Worm (Caenorhabditis elegans) whole organism, midembryonic: Measurements from ENCODE around the gene srh-248.
"Not testable (repeated sequence)": the region's sequence is repeated elsewhere in the genome, so short reads cannot be mapped to it uniquely, and the experiment has no call there.

ENCODE experiments used
- T22C8.4 ChIP-seq: fragments of 200-800 bp; sonication (Bioruptor generic); IDR thresholded peaks from 2 replicates; pipeline ENCODE4 v1.3.6; 2022; ENCODE audit warnings: missing genetic modification characterization, missing compliant biosample characterization
- cog-1 ChIP-seq: sonication (generic microtip); optimal IDR thresholded peaks from 2 replicates; lab custom pipeline; 2016; ENCODE audit warnings: missing genetic modification characterization, missing compliant biosample characterization
- flt-1 ChIP-seq: fragments of 200-800 bp; sonication (Bioruptor generic); IDR thresholded peaks from 2 replicates; pipeline ENCODE4 v1.3.6; 2022; ENCODE audit warnings: missing genetic modification characterization, missing compliant biosample characterization
- klf-2 ChIP-seq: fragments of 200-800 bp; sonication (Bioruptor generic); conservative IDR thresholded peaks from 2 replicates; pipeline ENCODE4 v1.3.6; 2022; ENCODE audit warnings: missing genetic modification reagents, missing genetic modification characterization, missing compliant biosample characterization
- med-1 ChIP-seq: sonication (generic microtip); optimal IDR thresholded peaks from 2 replicates; lab custom pipeline; 2017; ENCODE audit warnings: missing genetic modification characterization, mild to moderate bottlenecking, missing compliant biosample characterization, antibody characterized with exemption, missing genetic modification reagents; ENCODE audit not compliant: insufficient read depth
- ref-1 ChIP-seq: fragments of 200-800 bp; sonication (Bioruptor generic); conservative IDR thresholded peaks from 2 replicates; pipeline ENCODE4 v1.3.6; 2022; ENCODE audit warnings: missing genetic modification reagents, missing genetic modification characterization, missing compliant biosample characterization
- tab-1 ChIP-seq: fragments of 200-800 bp; sonication (Bioruptor generic); IDR thresholded peaks from 2 replicates; pipeline ENCODE4 v1.3.6; 2022; ENCODE audit warnings: missing genetic modification characterization, missing compliant biosample characterization
- ztf-23 ChIP-seq: fragments of 200-800 bp; sonication (Bioruptor generic); IDR thresholded peaks from 2 replicates; pipeline ENCODE4 v1.3.6; 2022; ENCODE audit warnings: missing genetic modification reagents, missing genetic modification characterization, missing compliant biosample characterization
- ztf-29 ChIP-seq: fragments of 200-800 bp; sonication (Bioruptor generic); IDR thresholded peaks from 2 replicates; pipeline ENCODE4 v1.3.6; 2022; ENCODE audit warnings: missing genetic modification reagents, missing genetic modification characterization, missing compliant biosample characterization

srh-248 gene

ce11 chrV:2976287-2976686, 21.0 kb upstream of the srh-248 start, which contains the start of gene srw-124:
Gene srw-124, plus strand, starts transcription at chrV:2976587.
- no peak for TF ChIP-seq klf-2 (GFP tag; lab: Robert Waterston, UW)
- no peak for TF ChIP-seq ref-1 (GFP tag; lab: Robert Waterston, UW)
- no peak for TF ChIP-seq tab-1 (GFP tag; lab: Robert Waterston, UW)
- TF ChIP-seq T22C8.4, result no peak
- no peak for TF ChIP-seq flt-1 (GFP tag; lab: Robert Waterston, UW)
- no peak for TF ChIP-seq cog-1
- TF ChIP-seq ztf-29 (GFP tag; lab: Robert Waterston, UW), result no peak

DNA sequence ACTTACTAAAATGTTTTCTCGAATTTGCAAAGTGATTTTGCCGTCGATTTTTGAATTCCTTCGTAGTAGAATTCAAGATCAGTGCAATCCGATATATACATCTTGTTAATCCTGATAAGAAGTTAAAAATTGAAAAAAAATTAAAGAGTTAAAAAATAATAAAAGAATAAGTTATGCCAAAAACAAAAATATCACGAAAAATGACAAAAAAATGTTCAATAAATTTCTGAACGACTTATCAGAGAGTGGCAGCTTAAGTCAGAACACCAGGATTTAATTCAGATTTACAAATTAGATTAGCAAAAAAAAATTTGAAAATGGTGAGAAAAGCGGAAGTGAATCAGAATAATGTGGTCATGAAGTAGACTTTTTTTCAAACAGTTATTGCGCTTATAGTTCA, 20.0 kb upstream of the srh-248 start, which contains the start of gene srw-123:
Gene srw-123, minus strand, starts transcription at position 101 of the 400 bp plus-strand sequence.
- not testable (repeated sequence) for TF ChIP-seq klf-2 (GFP tag; lab: Robert Waterston, UW); ref-1 (GFP tag; lab: Robert Waterston, UW); cog-1

- TF ChIP-seq ref-1 (GFP tag; lab: Robert Waterston, UW), result no peak
- no peak for TF ChIP-seq klf-2 (GFP tag; lab: Robert Waterston, UW)
- no peak for TF ChIP-seq ztf-23 (GFP tag; lab: Robert Waterston, UW)
- no peak for TF ChIP-seq ztf-29 (GFP tag; lab: Robert Waterston, UW)
- no peak for TF ChIP-seq tab-1 (GFP tag; lab: Robert Waterston, UW)
- TF ChIP-seq med-1, result no peak
Measured at ce11 chrV:2971307-2971999, 16.2 kb upstream of the srh-248 start, which contains the start of gene srw-129. Gene srw-129, plus strand, starts transcription at chrV:2971949.

DNA sequence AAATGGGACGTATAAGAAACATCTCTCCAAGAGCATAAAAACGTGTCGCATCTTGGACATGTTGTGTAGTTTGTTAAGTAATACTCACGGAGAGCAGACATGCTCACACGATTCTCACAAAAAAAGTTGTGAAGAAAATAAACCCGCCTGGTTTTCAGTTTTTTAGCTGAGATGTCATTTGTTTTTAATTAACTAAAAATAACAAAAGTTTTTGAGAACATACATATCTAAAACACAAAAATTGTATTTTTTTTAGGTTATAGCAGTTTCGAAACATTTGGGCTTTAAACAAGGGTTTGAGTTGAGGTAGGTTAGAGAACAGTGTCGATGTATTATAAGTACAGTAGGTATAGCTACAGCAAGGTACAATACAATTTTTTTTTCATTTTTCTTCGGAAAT, 9.5 kb upstream of the srh-248 start, which contains the start of gene srh-88:
Gene srh-88, minus strand, starts transcription at position 101 of the 400 bp plus-strand sequence.
- TF ChIP-seq flt-1 (GFP tag; lab: Robert Waterston, UW), result no peak
- TF ChIP-seq tab-1 (GFP tag; lab: Robert Waterston, UW), result no peak
- no peak for TF ChIP-seq ztf-29 (GFP tag; lab: Robert Waterston, UW)
- no peak for TF ChIP-seq med-1
- no peak for TF ChIP-seq cog-1
- no peak for TF ChIP-seq ztf-23 (GFP tag; lab: Robert Waterston, UW)
- no peak for TF ChIP-seq klf-2 (GFP tag; lab: Robert Waterston, UW)
- no peak for TF ChIP-seq T22C8.4
- TF ChIP-seq ref-1 (GFP tag; lab: Robert Waterston, UW), result no peak

DNA sequence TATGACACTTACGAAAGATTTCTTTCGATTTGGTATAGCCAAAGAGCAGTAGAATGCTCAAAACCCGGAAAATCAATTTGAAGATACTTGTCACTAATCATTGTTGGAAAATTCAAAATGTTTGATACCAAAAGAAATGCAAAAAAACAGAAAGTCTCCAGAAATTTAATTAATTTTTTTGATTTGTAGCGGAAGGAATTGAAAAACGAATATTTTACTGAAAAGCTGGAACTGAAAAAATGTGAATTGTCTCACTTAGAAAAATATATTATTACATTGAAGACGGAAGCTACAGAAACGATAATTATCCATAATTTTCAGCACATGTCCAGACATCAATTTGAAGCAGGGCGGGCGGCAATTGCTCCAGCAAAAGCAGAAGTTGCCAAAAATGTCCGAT, 7.7 kb upstream of the srh-248 start, which contains the start of gene srw-138:
Gene srw-138, minus strand, starts transcription at position 101 of the 400 bp plus-strand sequence.
- no peak for TF ChIP-seq med-1
- TF ChIP-seq klf-2 (GFP tag; lab: Robert Waterston, UW), result no peak
- no peak for TF ChIP-seq tab-1 (GFP tag; lab: Robert Waterston, UW)
- no peak for TF ChIP-seq T22C8.4
- TF ChIP-seq ztf-29 (GFP tag; lab: Robert Waterston, UW), result no peak
- no peak for TF ChIP-seq ztf-23 (GFP tag; lab: Robert Waterston, UW)
- TF ChIP-seq flt-1 (GFP tag; lab: Robert Waterston, UW), result no peak
- no peak for TF ChIP-seq ref-1 (GFP tag; lab: Robert Waterston, UW)
- no peak for TF ChIP-seq cog-1

DNA sequence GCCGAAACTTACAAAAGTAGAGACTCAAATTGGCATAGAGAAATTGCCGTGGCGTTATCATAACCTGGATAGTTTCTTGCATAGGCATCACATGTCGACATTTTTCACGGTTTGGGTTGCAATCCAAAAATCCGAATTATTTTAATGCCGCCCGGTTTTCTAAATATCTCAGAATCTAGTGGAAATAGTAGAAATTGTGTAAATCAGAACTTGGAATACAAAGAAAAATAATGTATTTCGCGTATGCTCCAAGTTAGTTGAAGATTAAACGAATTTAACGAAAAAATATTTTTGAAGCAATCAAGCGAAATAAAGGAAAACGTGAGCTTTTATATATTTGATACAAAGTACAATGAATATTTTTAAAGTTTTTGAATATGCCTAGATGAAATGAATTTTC, 5.7 kb upstream of the srh-248 start, which contains the start of gene srw-144:
Gene srw-144, minus strand, starts transcription at position 101 of the 400 bp plus-strand sequence.
- TF ChIP-seq T22C8.4 (no peak), ztf-23 (GFP tag; lab: Robert Waterston, UW) (no peak), med-1 (no peak), tab-1 (GFP tag; lab: Robert Waterston, UW) (no peak), klf-2 (GFP tag; lab: Robert Waterston, UW) (no peak), cog-1 (no peak), ref-1 (GFP tag; lab: Robert Waterston, UW) (no peak), flt-1 (GFP tag; lab: Robert Waterston, UW) (no peak), ztf-29 (GFP tag; lab: Robert Waterston, UW) (no peak)

- TF ChIP-seq tab-1 (GFP tag; lab: Robert Waterston, UW) (no peak), med-1 (no peak), klf-2 (GFP tag; lab: Robert Waterston, UW) (no peak), ztf-23 (GFP tag; lab: Robert Waterston, UW) (no peak), ztf-29 (GFP tag; lab: Robert Waterston, UW) (no peak), ref-1 (GFP tag; lab: Robert Waterston, UW) (no peak)
Measured at ce11 chrV:2958202-2958601, 3.0 kb upstream of the srh-248 start, which contains the start of gene srw-142. Gene srw-142, minus strand, starts transcription at chrV:2958302.

- not testable (repeated sequence) for TF ChIP-seq cog-1; T22C8.4; ref-1 (GFP tag; lab: Robert Waterston, UW)
Measured at ce11 chrV:2952102-2952501, 3.1 kb downstream of the srh-248 start, which contains the start of gene srw-122. Gene srw-122, minus strand, starts transcription at chrV:2952202.

ce11 chrV:2945602-2946001, 9.6 kb downstream of the srh-248 start, which contains the start of gene srh-87:
Gene srh-87, minus strand, starts transcription at chrV:2945702.
- TF ChIP-seq cog-1 (no peak), ztf-23 (GFP tag; lab: Robert Waterston, UW) (no peak), ref-1 (GFP tag; lab: Robert Waterston, UW) (no peak), flt-1 (GFP tag; lab: Robert Waterston, UW) (no peak), med-1 (no peak), ztf-29 (GFP tag; lab: Robert Waterston, UW) (no peak), T22C8.4 (no peak), tab-1 (GFP tag; lab: Robert Waterston, UW) (no peak)

DNA sequence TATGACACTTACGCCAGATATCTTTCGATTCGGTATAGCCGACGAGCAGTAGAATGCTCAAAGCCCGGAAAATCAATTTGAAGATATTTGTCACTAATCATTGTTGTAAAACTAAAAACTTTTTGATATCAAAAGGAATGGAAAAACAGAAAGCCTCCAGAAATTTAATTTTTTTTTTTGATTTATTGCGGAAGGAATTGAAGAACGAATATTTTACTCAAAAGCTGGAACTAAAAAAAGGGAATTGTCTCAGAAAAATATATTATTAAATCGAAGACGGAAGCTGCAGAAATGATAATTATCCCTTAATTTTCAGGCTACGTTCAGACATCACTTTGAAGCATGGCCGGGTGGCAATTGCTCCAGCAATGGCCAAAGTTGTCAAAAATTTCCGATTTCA, 11.4 kb downstream of the srh-248 start, which contains the start of gene srw-137:
Gene srw-137, minus strand, starts transcription at position 101 of the 400 bp plus-strand sequence.
- no peak for TF ChIP-seq klf-2 (GFP tag; lab: Robert Waterston, UW)
- TF ChIP-seq T22C8.4, result no peak
- no peak for TF ChIP-seq med-1
- TF ChIP-seq tab-1 (GFP tag; lab: Robert Waterston, UW), result no peak
- TF ChIP-seq ztf-23 (GFP tag; lab: Robert Waterston, UW), result no peak
- no peak for TF ChIP-seq cog-1
- TF ChIP-seq ztf-29 (GFP tag; lab: Robert Waterston, UW), result no peak
- no peak for TF ChIP-seq flt-1 (GFP tag; lab: Robert Waterston, UW)
- no peak for TF ChIP-seq ref-1 (GFP tag; lab: Robert Waterston, UW)
